Fruit fly (Drosophila melanogaster) S2 (cell line): Measurements from ENCODE around the gene CG13038.

Experiments used
- CG8478 ChIP-seq: fragments of >200 bp; optimal IDR thresholded peaks from 2 replicates; lab custom pipeline; 2018
- CTCF ChIP-seq, 2 experiments: fragments of >200 bp; optimal IDR thresholded peaks; 2 replicates each; lab custom pipeline; 2018

dm6 chr3L:16339463-16339862 lies 11.8 kb upstream of the CG13038 start:
- TF ChIP-seq CTCF (optimal IDR thresholded peaks at IDR 0.05; lab: Kevin White, UChicago) (no peak), CG8478 (lab: Kevin White, UChicago) (no peak)
